Worm (Caenorhabditis elegans): ENCODE data around the gene rps-21.

The rps-21 gene

ce11 chrIII:7189581-7190128 lies at the start of gene rps-21:
Gene rps-21 (minus strand): TSS chrIII:7189631.
- TF ChIP-seq lsy-2 (tag; optimal IDR thresholded peaks at IDR 0.05) (peak; percentile 92 to 94), ceh-63 (GFP tag; optimal IDR thresholded peaks at IDR 0.05) (no peak), fkh-4 (tag; optimal IDR thresholded peaks at IDR 0.05; ENCODE audit: borderline replicate concordance) (no peak), zip-4 (GFP tag; optimal IDR thresholded peaks at IDR 0.05) (peak; percentile 27), efl-1 (optimal IDR thresholded peaks at IDR 0.05) (peak; percentile 86 to 88), efl-1 (GFP tag; optimal IDR thresholded peaks at IDR 0.05 in 1 of 2) (peak; percentile 78 to 98), pqm-1 (tag; optimal IDR thresholded peaks at IDR 0.05) (no peak), skn-1 (tag; optimal IDR thresholded peaks at IDR 0.05) (peak; percentile 75), nhr-76 (tag; optimal IDR thresholded peaks at IDR 0.05) (no peak), sup-37 (GFP tag; optimal IDR thresholded peaks at IDR 0.05) (no peak), sox-4 (tag; optimal IDR thresholded peaks at IDR 0.05) (peak; percentile 25), unc-30 (tag; optimal IDR thresholded peaks at IDR 0.05) (no peak), nhr-85 (tag) (peak; percentile 91), sptf-1 (tag; optimal IDR thresholded peaks at IDR 0.05) (no peak), rnt-1 (tag; optimal IDR thresholded peaks at IDR 0.05) (peak; percentile 82), mef-2 (tag; optimal IDR thresholded peaks at IDR 0.05) (no peak), elt-2 (tag; optimal IDR thresholded peaks at IDR 0.05) (no peak), hlh-4 (tag; optimal IDR thresholded peaks at IDR 0.05) (no peak), ama-1 (optimal IDR thresholded peaks at IDR 0.05) (no peak), nhr-237 (tag; optimal IDR thresholded peaks at IDR 0.05) (peak; percentile 55), ets-5 (GFP tag; IDR thresholded peaks at IDR 0.05) (no peak), ceh-88 (GFP tag; IDR thresholded peaks at IDR 0.05) (0 out of 2 replicates have a peak, but pooled peaks have one; percentile 9), pax-3 (tag; optimal IDR thresholded peaks at IDR 0.05) (peak; percentile 60), ztf-4 (tag; optimal IDR thresholded peaks at IDR 0.05) (peak; percentile 29), unc-86 (tag; optimal IDR thresholded peaks at IDR 0.05) (peak; percentile 71), irx-1 (tag; optimal IDR thresholded peaks at IDR 0.05) (peak; percentile 49), nhr-19 (GFP tag; conservative IDR thresholded peaks at IDR 0.05) (peak; percentile 87), Y116A8C.19 (tag; optimal IDR thresholded peaks at IDR 0.05; ENCODE audit: borderline replicate concordance) (no peak), efl-3 (GFP tag; optimal IDR thresholded peaks at IDR 0.05) (no peak), nhr-77 (tag; optimal IDR thresholded peaks at IDR 0.05) (peak; percentile 79), snpc-4 (tag; optimal IDR thresholded peaks at IDR 0.05) (peak; percentile 55), mdl-1 (tag; optimal IDR thresholded peaks at IDR 0.05) (peak in 1 of 2 experiments; percentile 48), alr-1 (tag; optimal IDR thresholded peaks at IDR 0.05; ENCODE audit: borderline replicate concordance) (no peak), lin-15B (tag; optimal IDR thresholded peaks at IDR 0.05) (peak; percentile 83), nhr-11 (tag; optimal IDR thresholded peaks at IDR 0.05) (peak; percentile 1), zag-1 (tag; optimal IDR thresholded peaks at IDR 0.05) (no peak), tbx-2 (tag; optimal IDR thresholded peaks at IDR 0.05) (peak; percentile 88), grh-1 (GFP tag; IDR thresholded peaks at IDR 0.05) (peak; percentile 63), ceh-82 (tag; optimal IDR thresholded peaks at IDR 0.05) (peak; percentile 59 to 94 (median 78)), ceh-8 (GFP tag; optimal IDR thresholded peaks at IDR 0.05) (no peak), nhr-20 (tag; optimal IDR thresholded peaks at IDR 0.05) (peak; percentile 88), unc-62 (GFP tag; optimal IDR thresholded peaks at IDR 0.05) (no peak), hpl-2 (GFP tag; optimal IDR thresholded peaks at IDR 0.05) (peak; percentile 10), nhr-47 (tag; optimal IDR thresholded peaks at IDR 0.05) (peak; percentile 84), ceh-90 (tag; optimal IDR thresholded peaks at IDR 0.05) (no peak), lin-13 (GFP tag; optimal IDR thresholded peaks at IDR 0.05) (peak; percentile 67), aly-2 (tag; optimal IDR thresholded peaks at IDR 0.05) (no peak), snu-23 (GFP tag; optimal IDR thresholded peaks at IDR 0.05) (peak; percentile 91), dpl-1 (GFP tag; optimal IDR thresholded peaks at IDR 0.05) (peak; percentile 73 to 84 (median 82)), egl-13 (tag; optimal IDR thresholded peaks at IDR 0.05) (peak; percentile 22), lin-35 (GFP tag; optimal IDR thresholded peaks at IDR 0.05) (peak; percentile 84 to 92), xbp-1 (tag; optimal IDR thresholded peaks at IDR 0.05) (peak; percentile 88), pag-3 (tag; optimal IDR thresholded peaks at IDR 0.05; ENCODE audit: borderline replicate concordance, insufficient read depth) (no peak)
